Worm (Caenorhabditis elegans) whole organism, L3 larva: ENCODE measurements around the gene F58D2.5.

Experiments
- aly-2 ChIP-seq: fragments of 150-350 bp; optimal IDR thresholded peaks from 2 replicates; lab custom pipeline; 2014; ENCODE audit warnings: missing biosample characterization, missing genetic modification characterization
- elt-3 ChIP-seq, 3 experiments: fragments of 150-350 bp in 1 of 3; sonication (generic microtip) in 2 of 3; optimal IDR thresholded peaks; 2 replicates in 2 of 3; 4 replicates in 1 of 3; lab custom pipeline; 2014 to 2017; ENCODE audit warnings: missing biosample characterization in 3 of 3, missing genetic modification characterization in 3 of 3
- fkh-10 ChIP-seq: sonication (generic microtip); optimal IDR thresholded peaks from 2 replicates; lab custom pipeline; 2017; ENCODE audit warnings: missing biosample characterization, missing genetic modification reagents, missing genetic modification characterization
- mml-1 ChIP-seq: fragments of 150-350 bp; sonication (generic microtip); optimal IDR thresholded peaks from 3 replicates; lab custom pipeline; 2014; ENCODE audit warnings: missing biosample characterization, missing genetic modification characterization
- nhr-12 ChIP-seq: fragments of 150-350 bp; optimal IDR thresholded peaks from 2 replicates; lab custom pipeline; 2014; ENCODE audit warnings: missing biosample characterization, missing genetic modification characterization
- nhr-76 ChIP-seq: fragments of 150-350 bp; sonication (generic microtip); optimal IDR thresholded peaks from 5 replicates; lab custom pipeline; 2014; ENCODE audit warnings: missing biosample characterization, missing genetic modification characterization
- skn-1 ChIP-seq: fragments of 150-350 bp; optimal IDR thresholded peaks from 2 replicates; lab custom pipeline; 2014; ENCODE audit warnings: missing biosample characterization, missing genetic modification characterization
- snpc-4 ChIP-seq: fragments of 150-350 bp; optimal IDR thresholded peaks from 2 replicates; lab custom pipeline; 2014; ENCODE audit warnings: missing biosample characterization, missing genetic modification characterization
- unc-62 ChIP-seq: fragments of 150-350 bp; sonication (generic microtip); optimal IDR thresholded peaks from 4 replicates; lab custom pipeline; 2014; ENCODE audit warnings: missing biosample characterization, missing genetic modification reagents, missing genetic modification characterization

- TF ChIP-seq nhr-76 (tag; lab: Kevin White, UChicago) (no peak), mml-1 (tag; lab: Kevin White, UChicago) (no peak), nhr-12 (tag; lab: Kevin White, UChicago) (no peak), fkh-10 (GFP tag; lab: Kevin White, UChicago) (no peak), aly-2 (no peak), skn-1 (tag; lab: Kevin White, UChicago) (no peak), unc-62 (GFP tag; lab: Kevin White, UChicago) (no peak), elt-3 (tag; optimal IDR thresholded peaks at IDR 0.05; lab: Kevin White, UChicago) (no peak), snpc-4 (tag; lab: Kevin White, UChicago) (no peak)
Measured at ce11 chrIV:13154391-13155283, 38.5 kb downstream of the F58D2.5 start, which contains the start of the genes crld-1 and msh-5.
